Worm (Caenorhabditis elegans): ENCODE measurements around the gene B0302.2.

B0302.2 gene

DNA sequence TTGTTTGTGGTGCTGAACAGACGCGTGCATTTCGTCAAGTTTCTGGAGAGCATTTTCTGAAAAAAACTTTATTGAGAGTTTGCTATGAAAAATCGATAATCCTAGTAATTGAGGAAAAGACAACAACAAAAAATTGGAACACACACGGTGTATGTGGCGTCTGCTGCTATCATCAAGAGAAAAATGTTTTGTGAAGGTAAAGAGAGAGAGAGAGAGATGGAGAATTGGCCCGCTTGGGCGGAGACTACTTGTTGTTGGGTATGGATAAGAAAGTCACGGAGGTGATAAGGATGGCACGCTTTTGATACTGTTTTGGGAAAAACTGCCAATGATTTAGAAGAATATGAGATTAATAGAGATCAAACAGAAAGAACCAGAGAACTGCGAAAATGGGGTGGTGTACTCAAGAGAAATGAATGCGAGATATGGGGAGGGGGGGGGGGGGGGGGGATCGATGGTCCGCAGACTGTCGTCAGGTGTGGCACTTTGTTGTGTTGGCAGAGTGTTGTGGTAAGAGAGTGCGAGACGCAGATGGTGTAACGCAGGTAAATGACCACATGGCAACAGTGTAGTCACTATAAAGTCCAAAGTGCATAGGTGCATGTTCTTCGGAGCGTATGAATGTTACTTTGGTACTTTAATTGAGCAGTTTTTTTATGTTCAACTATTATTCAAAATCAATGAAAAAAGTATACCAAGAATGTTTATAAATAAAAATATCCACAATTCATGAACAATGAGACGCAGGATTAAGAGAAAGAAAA lies 38.9 kb downstream of the B0302.2 start, which contains the start of gene acdh-7 (continued):
- no peak for TF ChIP-seq ccch-3 (GFP tag; optimal IDR thresholded peaks at IDR 0.05)
- no peak for TF ChIP-seq K11D2.4 (GFP tag; IDR thresholded peaks at IDR 0.05)
- TF ChIP-seq ztf-25 (GFP tag; IDR thresholded peaks at IDR 0.05): no peak
- TF ChIP-seq cebp-1 (GFP tag; IDR thresholded peaks at IDR 0.05): no peak
- peak; percentile 24 for TF ChIP-seq cebp-1 (tag; optimal IDR thresholded peaks at IDR 0.05)
- TF ChIP-seq tbp1 (GFP tag; optimal IDR thresholded peaks at IDR 0.05): no peak
- TF ChIP-seq attf-5 (GFP tag; optimal IDR thresholded peaks at IDR 0.05): peak; percentile 1
- no peak for TF ChIP-seq tlf-1 (GFP tag; optimal IDR thresholded peaks at IDR 0.05)
- no peak for TF ChIP-seq lir-1 (GFP tag; conservative IDR thresholded peaks at IDR 0.05)
- no peak for TF ChIP-seq ztf-22 (GFP tag; optimal IDR thresholded peaks at IDR 0.05)
- TF ChIP-seq ekl-4 (GFP tag; IDR thresholded peaks at IDR 0.05): 0 out of 2 replicates have a peak, but pooled peaks have one; percentile 25
- no peak for TF ChIP-seq nhr-120 (GFP tag; IDR thresholded peaks at IDR 0.05)
- TF ChIP-seq nhr-80 (tag; optimal IDR thresholded peaks at IDR 0.05): peak; percentile 25
- no peak for TF ChIP-seq K12H6.12 (tag; optimal IDR thresholded peaks at IDR 0.05)
- TF ChIP-seq Y53G8AR.9 (GFP tag; conservative IDR thresholded peaks at IDR 0.05): no peak
- 0 out of 2 replicates have a peak, but pooled peaks have one; percentile 28 for TF ChIP-seq zfh-2 (GFP tag; conservative IDR thresholded peaks at IDR 0.05)
- TF ChIP-seq rcor-1 (GFP tag; IDR thresholded peaks at IDR 0.05): no peak
- TF ChIP-seq ztf-6 (GFP tag; IDR thresholded peaks at IDR 0.05): no peak
- no peak for TF ChIP-seq F55B11.4 (tag; optimal IDR thresholded peaks at IDR 0.05; ENCODE audit: borderline replicate concordance, insufficient read depth)
- no peak for TF ChIP-seq repo-1 (tag; optimal IDR thresholded peaks at IDR 0.05)
- TF ChIP-seq B0336.3 (GFP tag; IDR thresholded peaks at IDR 0.05): 0 out of 2 replicates have a peak, but pooled peaks have one; percentile 13
- TF ChIP-seq D2030.7 (GFP tag; IDR thresholded peaks at IDR 0.05): no peak
- no peak for TF ChIP-seq mxl-1 (tag; optimal IDR thresholded peaks at IDR 0.05)
- TF ChIP-seq let-607 (tag; optimal IDR thresholded peaks at IDR 0.05): no peak

DNA sequence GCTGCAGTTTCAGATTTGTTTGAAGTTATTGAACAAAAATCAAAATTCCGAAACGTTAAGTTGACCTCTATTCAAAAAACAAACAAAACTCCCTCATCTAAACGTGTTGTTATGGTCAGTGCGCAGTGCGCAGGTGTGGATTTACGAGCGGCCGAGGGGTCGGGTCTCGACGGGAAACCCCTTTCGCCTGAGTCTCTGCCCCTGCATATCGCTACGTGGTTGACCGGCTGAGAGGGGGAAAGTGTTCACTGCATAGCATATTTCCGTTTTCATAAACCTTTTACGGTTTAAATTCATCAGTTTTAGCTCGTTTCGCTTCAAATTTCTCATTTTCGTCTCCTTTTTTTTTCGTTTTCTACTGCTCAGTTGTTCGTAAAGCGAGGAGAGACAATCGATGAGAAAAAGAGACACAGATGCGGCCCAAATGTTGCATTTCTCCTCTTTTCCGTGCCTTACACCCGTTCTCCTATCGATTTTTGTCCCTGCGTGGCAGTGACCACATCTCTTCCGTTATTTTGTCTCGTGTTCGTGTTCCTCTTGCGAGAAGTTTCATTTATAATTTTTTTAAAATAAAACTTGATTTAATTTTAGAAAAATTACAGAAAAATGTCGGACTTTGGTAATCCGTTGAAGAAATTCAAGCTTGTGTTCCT lies 43.7 kb downstream of the B0302.2 start, which contains the start of gene rab-6.2:
Gene rab-6.2, plus strand, starts transcription at position 603 of the 653 bp plus-strand sequence.
- TF ChIP-seq Y53G8AR.9 (GFP tag; conservative IDR thresholded peaks at IDR 0.05) (no peak), mxl-1 (tag; optimal IDR thresholded peaks at IDR 0.05) (no peak), nfya-2 (GFP tag; IDR thresholded peaks at IDR 0.05) (no peak), Y95B8A.8 (GFP tag; IDR thresholded peaks at IDR 0.05) (no peak), aptf-2 (GFP tag; conservative IDR thresholded peaks at IDR 0.05) (no peak), zfh-2 (GFP tag; conservative IDR thresholded peaks at IDR 0.05) (peak; percentile 77), ama-1 (optimal IDR thresholded peaks at IDR 0.05) (no peak), ama-1 (GFP tag; optimal IDR thresholded peaks at IDR 0.05) (no peak), hsf-1 (GFP tag; IDR thresholded peaks at IDR 0.05) (no peak), snpc-4 (GFP tag; optimal IDR thresholded peaks at IDR 0.05) (no peak), snpc-4 (tag; optimal IDR thresholded peaks at IDR 0.05) (no peak), dox-1 (GFP tag; IDR thresholded peaks at IDR 0.05) (0 out of 2 replicates have a peak, but pooled peaks have one; percentile 16), tbx-9 (tag; optimal IDR thresholded peaks at IDR 0.05; ENCODE audit: borderline replicate concordance) (no peak), egrh-3 (GFP tag; IDR thresholded peaks at IDR 0.05) (no peak), chd-7 (tag; optimal IDR thresholded peaks at IDR 0.05) (no peak), ceh-91 (GFP tag; IDR thresholded peaks at IDR 0.05) (no peak)
